Worm (Caenorhabditis elegans): ENCODE data around the gene F58B4.6.

F58B4.6 gene

DNA sequence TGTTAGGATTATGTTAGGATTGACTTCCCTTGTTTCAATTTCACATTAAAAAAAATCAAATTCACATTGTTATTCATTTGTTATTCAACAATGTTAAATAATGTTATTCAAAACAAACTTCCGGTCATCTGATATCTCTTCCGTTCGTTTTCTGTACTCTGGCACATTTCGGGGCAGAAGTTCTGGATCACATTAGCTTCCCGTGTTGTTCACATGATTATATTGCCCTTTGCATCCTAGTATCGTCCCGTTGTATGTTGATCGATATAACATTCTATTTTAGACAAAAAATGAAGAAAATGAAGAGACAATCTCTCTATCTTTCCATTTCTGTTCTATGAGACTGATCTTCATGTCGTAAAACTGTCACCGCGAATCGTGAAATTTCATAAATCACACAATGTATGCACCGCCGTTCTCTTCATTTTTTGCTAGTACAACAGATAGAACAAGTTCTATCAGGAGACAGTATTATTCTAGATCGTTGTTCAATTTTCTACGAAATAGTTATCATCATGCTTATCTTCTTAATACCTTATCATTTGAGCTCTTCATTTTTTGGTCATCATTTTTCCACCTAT is 15.2 kb downstream of the F58B4.6 start:
- TF ChIP-seq ttx-3 (tag; optimal IDR thresholded peaks at IDR 0.05) (no peak), sox-4 (tag; optimal IDR thresholded peaks at IDR 0.05) (no peak), mec-3 (tag; optimal IDR thresholded peaks at IDR 0.05; ENCODE audit: borderline replicate concordance) (no peak), elt-2 (tag; optimal IDR thresholded peaks at IDR 0.05) (no peak), ceh-6 (GFP tag; optimal IDR thresholded peaks at IDR 0.05) (no peak), zip-5 (tag; optimal IDR thresholded peaks at IDR 0.05) (no peak), unc-55 (GFP tag; optimal IDR thresholded peaks at IDR 0.05) (no peak), rnt-1 (tag; optimal IDR thresholded peaks at IDR 0.05) (no peak), pat-9 (tag; optimal IDR thresholded peaks at IDR 0.05) (no peak), ceh-18 (tag; optimal IDR thresholded peaks at IDR 0.05) (no peak), ceh-30 (tag; optimal IDR thresholded peaks at IDR 0.05) (no peak), pha-4 (tag; optimal IDR thresholded peaks at IDR 0.05) (no peak), fax-1 (tag; optimal IDR thresholded peaks at IDR 0.05) (no peak), ceh-19 (GFP tag; optimal IDR thresholded peaks at IDR 0.05) (no peak), F13H6.1 (tag; optimal IDR thresholded peaks at IDR 0.05) (no peak), fkh-6 (tag; optimal IDR thresholded peaks at IDR 0.05) (no peak), ref-2 (tag; optimal IDR thresholded peaks at IDR 0.05) (no peak), pha-2 (tag; optimal IDR thresholded peaks at IDR 0.05) (no peak), odd-2 (tag; optimal IDR thresholded peaks at IDR 0.05) (no peak), tbx-2 (tag; optimal IDR thresholded peaks at IDR 0.05) (no peak)

DNA sequence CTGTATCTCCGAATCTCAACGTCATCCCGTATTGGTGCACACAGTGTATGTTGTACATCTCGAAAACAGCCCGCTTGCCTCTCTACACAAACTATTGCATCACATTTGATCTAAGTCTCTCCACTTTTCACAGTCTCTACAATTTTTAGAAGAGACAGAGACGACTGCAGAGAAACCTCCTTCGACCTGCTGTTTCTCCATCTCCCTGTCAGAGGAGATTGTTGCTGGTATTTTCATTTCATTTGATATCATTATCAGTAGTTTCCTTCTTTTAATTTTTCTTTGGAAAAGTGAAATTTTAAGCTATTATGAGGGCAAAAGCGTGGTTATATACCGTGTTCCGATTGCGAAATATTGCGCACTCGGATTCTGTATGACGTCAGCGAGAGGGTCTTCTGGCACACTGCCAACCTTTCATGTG is 15.8 kb downstream of the F58B4.6 start:
- TF ChIP-seq rnt-1 (tag; optimal IDR thresholded peaks at IDR 0.05): no peak
- TF ChIP-seq nhr-232 (tag; optimal IDR thresholded peaks at IDR 0.05): no peak
- no peak for TF ChIP-seq ets-4 (tag; optimal IDR thresholded peaks at IDR 0.05)
- TF ChIP-seq fax-1 (tag; optimal IDR thresholded peaks at IDR 0.05): no peak
- TF ChIP-seq ceh-18 (tag; optimal IDR thresholded peaks at IDR 0.05): no peak
- peak; percentile 24 for TF ChIP-seq unc-42 (tag; optimal IDR thresholded peaks at IDR 0.05)
- TF ChIP-seq pros-1 (tag; optimal IDR thresholded peaks at IDR 0.05): no peak
- TF ChIP-seq ceh-14 (tag; optimal IDR thresholded peaks at IDR 0.05): no peak
- no peak for TF ChIP-seq Y22D7AL.16 (tag; optimal IDR thresholded peaks at IDR 0.05)
- no peak for TF ChIP-seq ceh-31 (tag; optimal IDR thresholded peaks at IDR 0.05)
- TF ChIP-seq ztf-16 (tag; optimal IDR thresholded peaks at IDR 0.05): no peak
- no peak for TF ChIP-seq K09A11.1 (tag; optimal IDR thresholded peaks at IDR 0.05; ENCODE audit: insufficient read depth)
- TF ChIP-seq lin-11 (tag; optimal IDR thresholded peaks at IDR 0.05): no peak
- TF ChIP-seq madf-2 (tag; optimal IDR thresholded peaks at IDR 0.05): no peak
- peak; percentile 29 for TF ChIP-seq unc-55 (GFP tag; optimal IDR thresholded peaks at IDR 0.05)
- no peak for TF ChIP-seq ceh-34 (tag; optimal IDR thresholded peaks at IDR 0.05)
- no peak for TF ChIP-seq unc-3 (GFP tag; conservative IDR thresholded peaks at IDR 0.05)
- TF ChIP-seq unc-3 (tag; optimal IDR thresholded peaks at IDR 0.05): no peak
- no peak for TF ChIP-seq T23F11.4 (GFP tag; optimal IDR thresholded peaks at IDR 0.05)
- no peak for TF ChIP-seq pag-3 (tag; optimal IDR thresholded peaks at IDR 0.05; ENCODE audit: borderline replicate concordance)
- no peak for TF ChIP-seq hlh-6 (tag; optimal IDR thresholded peaks at IDR 0.05)
- TF ChIP-seq odd-2 (tag; optimal IDR thresholded peaks at IDR 0.05): no peak
- peak; percentile 49 for TF ChIP-seq pqm-1 (tag; optimal IDR thresholded peaks at IDR 0.05)
- peak; percentile 71 for TF ChIP-seq elt-2 (tag; optimal IDR thresholded peaks at IDR 0.05)
- TF ChIP-seq gmeb-2 (tag; optimal IDR thresholded peaks at IDR 0.05): no peak
- TF ChIP-seq lim-6 (tag; optimal IDR thresholded peaks at IDR 0.05): no peak
- TF ChIP-seq ceh-30 (tag; optimal IDR thresholded peaks at IDR 0.05): no peak
- no peak for TF ChIP-seq pha-4 (tag; optimal IDR thresholded peaks at IDR 0.05)
- peak; percentile 37 for TF ChIP-seq ref-2 (tag; optimal IDR thresholded peaks at IDR 0.05)
- TF ChIP-seq hlh-8 (tag; optimal IDR thresholded peaks at IDR 0.05): no peak
- no peak for TF ChIP-seq eyg-1 (tag; optimal IDR thresholded peaks at IDR 0.05)
- peak; percentile 68 for TF ChIP-seq nfya-1 (tag; optimal IDR thresholded peaks at IDR 0.05)
- TF ChIP-seq pat-9 (tag; optimal IDR thresholded peaks at IDR 0.05): no peak
- TF ChIP-seq dve-1 (tag; optimal IDR thresholded peaks at IDR 0.05): no peak
